Worm (Caenorhabditis elegans): ENCODE measurements around the gene C27H6.8.
A peak's percentile ranks its signal among the peaks of the same experiment; 100 is the strongest.

Gene C27H6.8

ce11 chrV:9970119-9970518 lies 17.5 kb downstream of the C27H6.8 start (continued):
- TF ChIP-seq ham-2 (GFP tag; optimal IDR thresholded peaks at IDR 0.05) = peak; percentile 88
- peak; percentile 90 for TF ChIP-seq bed-3 (GFP tag; optimal IDR thresholded peaks at IDR 0.05)
- peak; percentile 58 for TF ChIP-seq lin-13 (tag; optimal IDR thresholded peaks at IDR 0.05)
- peak; percentile 44 for TF ChIP-seq unc-39 (tag; optimal IDR thresholded peaks at IDR 0.05)
- peak; percentile 28 for TF ChIP-seq lsy-2 (tag; optimal IDR thresholded peaks at IDR 0.05)
- TF ChIP-seq cnd-1 (tag; optimal IDR thresholded peaks at IDR 0.05) = peak; percentile 93
- no peak for TF ChIP-seq snpc-4 (tag; optimal IDR thresholded peaks at IDR 0.05)
- no peak for TF ChIP-seq blmp-1 (tag; optimal IDR thresholded peaks at IDR 0.05)
- peak; percentile 88 for TF ChIP-seq unc-120 (tag; optimal IDR thresholded peaks at IDR 0.05; ENCODE audit: poor library complexity, severe bottlenecking)
- TF ChIP-seq pha-4 (tag; optimal IDR thresholded peaks at IDR 0.05) = peak; percentile 72
- no peak for TF ChIP-seq ces-1 (GFP tag; optimal IDR thresholded peaks at IDR 0.05)
- TF ChIP-seq nhr-237 (tag; optimal IDR thresholded peaks at IDR 0.05) = no peak
- TF ChIP-seq M03D4.4 (tag; optimal IDR thresholded peaks at IDR 0.05) = peak; percentile 95

ce11 chrV:9965891-9966290 lies 21.7 kb downstream of the C27H6.8 start:
- no peak for TF ChIP-seq ceh-83 (GFP tag; optimal IDR thresholded peaks at IDR 0.05)
- TF ChIP-seq flh-1 (GFP tag; optimal IDR thresholded peaks at IDR 0.05) = no peak
- TF ChIP-seq elt-3 (tag; optimal IDR thresholded peaks at IDR 0.05) = no peak
- TF ChIP-seq ceh-39 (tag; optimal IDR thresholded peaks at IDR 0.05) = no peak
- TF ChIP-seq nhr-12 (tag; optimal IDR thresholded peaks at IDR 0.05) = no peak
- TF ChIP-seq drap-1 (GFP tag; optimal IDR thresholded peaks at IDR 0.05) = no peak
- no peak for TF ChIP-seq bed-3 (GFP tag; optimal IDR thresholded peaks at IDR 0.05)
- no peak for TF ChIP-seq nhr-76 (tag; optimal IDR thresholded peaks at IDR 0.05)
- no peak for TF ChIP-seq unc-62 (GFP tag; optimal IDR thresholded peaks at IDR 0.05)
- no peak for TF ChIP-seq zip-8 (tag; optimal IDR thresholded peaks at IDR 0.05)
- no peak for TF ChIP-seq sptf-1 (tag; optimal IDR thresholded peaks at IDR 0.05)
- no peak for TF ChIP-seq tbx-8 (GFP tag; optimal IDR thresholded peaks at IDR 0.05)
- no peak for TF ChIP-seq nhr-2 (tag; optimal IDR thresholded peaks at IDR 0.05)
- TF ChIP-seq unc-120 (tag; optimal IDR thresholded peaks at IDR 0.05; ENCODE audit: poor library complexity, severe bottlenecking) = no peak
- no peak for TF ChIP-seq pha-4 (tag; optimal IDR thresholded peaks at IDR 0.05)
- TF ChIP-seq mls-2 (tag; optimal IDR thresholded peaks at IDR 0.05) = no peak
- TF ChIP-seq ham-2 (GFP tag; optimal IDR thresholded peaks at IDR 0.05) = no peak

ce11 chrV:9964152-9964785 lies 23.3 kb downstream of the C27H6.8 start:
- TF ChIP-seq blmp-1 (tag; optimal IDR thresholded peaks at IDR 0.05) (no peak), lsy-2 (tag; optimal IDR thresholded peaks at IDR 0.05) (no peak), sptf-1 (tag; optimal IDR thresholded peaks at IDR 0.05) (peak; percentile 0), sem-2 (GFP tag; optimal IDR thresholded peaks at IDR 0.05) (no peak)

ce11 chrV:9962916-9963315 lies 24.7 kb downstream of the C27H6.8 start:
- TF ChIP-seq snpc-4 (tag; optimal IDR thresholded peaks at IDR 0.05) (no peak), lin-13 (tag; optimal IDR thresholded peaks at IDR 0.05) (no peak), nhr-28 (tag; optimal IDR thresholded peaks at IDR 0.05) (no peak), ceh-39 (tag; optimal IDR thresholded peaks at IDR 0.05) (no peak), mab-5 (tag; optimal IDR thresholded peaks at IDR 0.05) (no peak), bed-3 (GFP tag; optimal IDR thresholded peaks at IDR 0.05) (no peak), ceh-43 (GFP tag; optimal IDR thresholded peaks at IDR 0.05) (no peak), drap-1 (GFP tag; optimal IDR thresholded peaks at IDR 0.05) (no peak), sem-2 (GFP tag; optimal IDR thresholded peaks at IDR 0.05) (no peak), nhr-2 (tag; optimal IDR thresholded peaks at IDR 0.05) (no peak)

- no peak for TF ChIP-seq cnd-1 (tag; optimal IDR thresholded peaks at IDR 0.05)
- TF ChIP-seq M03D4.4 (tag; optimal IDR thresholded peaks at IDR 0.05) = no peak
- TF ChIP-seq unc-39 (tag; optimal IDR thresholded peaks at IDR 0.05) = no peak
- no peak for TF ChIP-seq snpc-4 (tag; optimal IDR thresholded peaks at IDR 0.05)
- no peak for TF ChIP-seq sem-2 (GFP tag; optimal IDR thresholded peaks at IDR 0.05)
- TF ChIP-seq ham-2 (GFP tag; optimal IDR thresholded peaks at IDR 0.05) = no peak
- no peak for TF ChIP-seq tbx-8 (GFP tag; optimal IDR thresholded peaks at IDR 0.05)
- TF ChIP-seq blmp-1 (tag; optimal IDR thresholded peaks at IDR 0.05) = no peak
- TF ChIP-seq bed-3 (GFP tag; optimal IDR thresholded peaks at IDR 0.05) = no peak
- no peak for TF ChIP-seq ztf-11 (tag; optimal IDR thresholded peaks at IDR 0.05)
- TF ChIP-seq lsy-2 (tag; optimal IDR thresholded peaks at IDR 0.05) = no peak
- no peak for TF ChIP-seq drap-1 (GFP tag; optimal IDR thresholded peaks at IDR 0.05)
- no peak for TF ChIP-seq lin-13 (tag; optimal IDR thresholded peaks at IDR 0.05)
These were observed 25.2 kb downstream of the C27H6.8 start, which contains the start of gene madf-4 for ce11 chrV:9962394-9962793. Gene madf-4, minus strand, starts transcription at chrV:9962494.

Data from whole organism, mixed stage, embryonic.